Worm (Caenorhabditis elegans) whole organism, L3 larva: ENCODE results near the gene cutl-25.

ENCODE experiments used
- R02D3.7 ChIP-seq: fragments of 150-350 bp; optimal IDR thresholded peaks from 2 replicates; lab custom pipeline; 2014; ENCODE audit warnings: missing biosample characterization, missing genetic modification characterization
- ZK546.5 ChIP-seq: sonication (generic microtip); optimal IDR thresholded peaks from 2 replicates; lab custom pipeline; 2017; ENCODE audit warnings: missing biosample characterization, missing genetic modification characterization
- aly-2 ChIP-seq: fragments of 150-350 bp; optimal IDR thresholded peaks from 2 replicates; lab custom pipeline; 2014; ENCODE audit warnings: missing biosample characterization, missing genetic modification characterization
- ama-1 ChIP-seq: fragments of 150-350 bp; optimal IDR thresholded peaks from 2 replicates; lab custom pipeline; 2018
- ceh-16 ChIP-seq: sonication (generic microtip); optimal IDR thresholded peaks from 2 replicates; lab custom pipeline; 2017; ENCODE audit warnings: missing biosample characterization, missing genetic modification characterization
- ceh-28 ChIP-seq: fragments of 150-350 bp; optimal IDR thresholded peaks from 2 replicates; lab custom pipeline; 2014; ENCODE audit warnings: missing biosample characterization, missing genetic modification reagents, missing genetic modification characterization
- elt-1 ChIP-seq: fragments of 150-350 bp; optimal IDR thresholded peaks from 2 replicates; lab custom pipeline; 2014; ENCODE audit warnings: missing biosample characterization, missing genetic modification characterization
- elt-2 ChIP-seq: sonication (generic microtip); optimal IDR thresholded peaks from 2 replicates; lab custom pipeline; 2016; ENCODE audit warnings: missing genetic modification reagents, mild to moderate bottlenecking, missing genetic modification characterization, missing compliant biosample characterization
- elt-3 ChIP-seq, 3 experiments: fragments of 150-350 bp in 1 of 3; sonication (generic microtip) in 2 of 3; optimal IDR thresholded peaks; 2 replicates in 2 of 3; 4 replicates in 1 of 3; lab custom pipeline; 2014 to 2017; ENCODE audit warnings: missing biosample characterization in 3 of 3, missing genetic modification characterization in 3 of 3
- eor-1 ChIP-seq, 2 experiments: fragments of 150-350 bp; optimal IDR thresholded peaks; 2 replicates each; lab custom pipeline; 2014 to 2018; ENCODE audit warnings: missing biosample characterization in 2 of 2, missing genetic modification characterization in 2 of 2
- fkh-10 ChIP-seq: sonication (generic microtip); optimal IDR thresholded peaks from 2 replicates; lab custom pipeline; 2017; ENCODE audit warnings: missing biosample characterization, missing genetic modification reagents, missing genetic modification characterization
- fkh-2 ChIP-seq: fragments of 150-350 bp; optimal IDR thresholded peaks from 2 replicates; lab custom pipeline; 2014; ENCODE audit warnings: missing biosample characterization, missing genetic modification reagents, missing genetic modification characterization
- fos-1 ChIP-seq: fragments of 150-350 bp; optimal IDR thresholded peaks from 2 replicates; lab custom pipeline; 2014; ENCODE audit warnings: missing biosample characterization, missing genetic modification characterization
- hmg-11 ChIP-seq: sonication (generic microtip); optimal IDR thresholded peaks from 2 replicates; lab custom pipeline; 2016; ENCODE audit warnings: missing genetic modification characterization, missing compliant biosample characterization
- lin-39 ChIP-seq: fragments of 150-350 bp; optimal IDR thresholded peaks from 2 replicates; lab custom pipeline; 2018; ENCODE audit warnings: missing biosample characterization, missing genetic modification reagents, missing genetic modification characterization
- mml-1 ChIP-seq: fragments of 150-350 bp; sonication (generic microtip); optimal IDR thresholded peaks from 3 replicates; lab custom pipeline; 2014; ENCODE audit warnings: missing biosample characterization, missing genetic modification characterization
- nfya-1 ChIP-seq: sonication (generic microtip); optimal IDR thresholded peaks from 2 replicates; lab custom pipeline; 2017; ENCODE audit warnings: missing genetic modification characterization, mild to moderate bottlenecking, missing compliant biosample characterization, antibody characterized with exemption, moderate library complexity; ENCODE audit not compliant: insufficient read depth
- nhr-12 ChIP-seq: fragments of 150-350 bp; optimal IDR thresholded peaks from 2 replicates; lab custom pipeline; 2014; ENCODE audit warnings: missing biosample characterization, missing genetic modification characterization
- nhr-23 ChIP-seq: fragments of 150-350 bp; optimal IDR thresholded peaks from 2 replicates; lab custom pipeline; 2014; ENCODE audit warnings: missing biosample characterization, missing genetic modification reagents, missing genetic modification characterization
- nhr-237 ChIP-seq: fragments of 150-350 bp; optimal IDR thresholded peaks from 2 replicates; lab custom pipeline; 2014; ENCODE audit warnings: missing biosample characterization, missing genetic modification characterization
- nhr-25 ChIP-seq: sonication (generic microtip); optimal IDR thresholded peaks from 2 replicates; lab custom pipeline; 2017; ENCODE audit warnings: missing biosample characterization, missing genetic modification characterization
- nhr-67 ChIP-seq: fragments of 150-350 bp; optimal IDR thresholded peaks from 2 replicates; lab custom pipeline; 2014; ENCODE audit warnings: missing biosample characterization, missing genetic modification characterization
- nhr-76 ChIP-seq: fragments of 150-350 bp; sonication (generic microtip); optimal IDR thresholded peaks from 5 replicates; lab custom pipeline; 2014; ENCODE audit warnings: missing biosample characterization, missing genetic modification characterization
- nhr-77 ChIP-seq: fragments of 150-350 bp; optimal IDR thresholded peaks from 2 replicates; lab custom pipeline; 2014; ENCODE audit warnings: missing biosample characterization, missing genetic modification characterization
- pha-4 ChIP-seq: fragments of 150-350 bp; optimal IDR thresholded peaks from 2 replicates; lab custom pipeline; 2014; ENCODE audit warnings: missing biosample characterization, missing genetic modification reagents, missing genetic modification characterization
- pqm-1 ChIP-seq: fragments of 150-350 bp; optimal IDR thresholded peaks from 2 replicates; lab custom pipeline; 2017; ENCODE audit warnings: missing biosample characterization, missing genetic modification characterization, inconsistent platforms
- snpc-4 ChIP-seq: fragments of 150-350 bp; optimal IDR thresholded peaks from 2 replicates; lab custom pipeline; 2014; ENCODE audit warnings: missing biosample characterization, missing genetic modification characterization
- tbx-2 ChIP-seq: sonication (generic microtip); optimal IDR thresholded peaks from 2 replicates; lab custom pipeline; 2016; ENCODE audit warnings: mild to moderate bottlenecking, missing genetic modification characterization, missing compliant biosample characterization
- unc-62 ChIP-seq: fragments of 150-350 bp; sonication (generic microtip); optimal IDR thresholded peaks from 4 replicates; lab custom pipeline; 2014; ENCODE audit warnings: missing biosample characterization, missing genetic modification reagents, missing genetic modification characterization
- zag-1 ChIP-seq: fragments of 150-350 bp; optimal IDR thresholded peaks from 2 replicates; lab custom pipeline; 2014; ENCODE audit warnings: missing biosample characterization, missing genetic modification characterization
- ztf-11 ChIP-seq: fragments of 150-350 bp; optimal IDR thresholded peaks from 2 replicates; lab custom pipeline; 2014; ENCODE audit warnings: missing biosample characterization, missing genetic modification characterization
- ztf-4 ChIP-seq: fragments of 150-350 bp; optimal IDR thresholded peaks from 2 replicates; lab custom pipeline; 2014; ENCODE audit warnings: missing biosample characterization, missing genetic modification characterization

Gene cutl-25

DNA sequence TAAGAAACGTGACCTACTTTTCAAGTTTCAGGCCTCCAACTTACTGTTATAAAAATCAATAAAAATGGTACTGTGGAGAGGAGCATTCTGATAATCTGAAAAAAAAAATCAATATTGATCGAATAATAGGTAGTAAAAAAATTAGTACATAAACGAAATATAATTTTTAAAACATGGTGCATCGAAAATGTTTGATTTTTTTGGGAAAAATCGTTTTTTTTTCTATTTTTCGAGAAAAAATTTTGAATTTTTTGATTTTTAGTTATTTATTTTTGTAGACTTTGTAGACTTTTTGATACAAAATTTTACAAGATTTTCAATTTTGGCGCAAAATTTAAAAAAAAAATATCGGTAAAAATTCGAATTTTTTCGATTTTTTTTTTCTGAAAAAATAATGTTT lies at the start of gene cutl-25:
Gene cutl-25 (minus strand): TSS at position 101 of the 400 bp plus-strand sequence.
- TF ChIP-seq nhr-237 (tag; lab: Kevin White, UChicago) (no peak), elt-1 (tag; lab: Kevin White, UChicago) (no peak), elt-3 (tag; optimal IDR thresholded peaks at IDR 0.05; lab: Kevin White, UChicago) (no peak), ceh-16 (tag; lab: Kevin White, UChicago) (no peak), nhr-77 (tag; lab: Kevin White, UChicago) (no peak), fos-1 (no peak), eor-1 (tag; optimal IDR thresholded peaks at IDR 0.05; lab: Kevin White, UChicago) (no peak), ztf-4 (tag; lab: Kevin White, UChicago) (no peak)

DNA sequence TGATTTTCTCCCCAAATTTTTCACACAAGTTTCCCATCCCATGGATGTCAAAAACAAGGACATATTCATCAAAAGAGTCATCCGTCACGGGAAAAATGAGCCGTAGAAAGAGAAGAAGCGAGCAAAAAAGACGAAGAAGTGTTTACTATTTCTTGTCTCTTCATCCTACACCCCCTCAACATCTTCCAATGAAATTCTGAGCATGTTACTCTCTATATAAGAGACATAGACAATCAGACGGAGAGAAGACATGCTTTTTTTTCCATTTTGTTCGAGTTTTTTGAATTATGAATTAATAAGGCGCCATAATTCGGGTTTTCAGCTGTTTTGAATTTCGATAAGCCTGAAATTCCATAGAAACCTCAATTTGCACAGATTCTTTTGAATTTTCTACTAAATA lies 49.2 kb upstream of the cutl-25 start:
- no peak for TF ChIP-seq ceh-16 (tag; lab: Kevin White, UChicago)
- TF ChIP-seq nhr-12 (tag; lab: Kevin White, UChicago): no peak
- peak; percentile 30 for TF ChIP-seq hmg-11 (tag; lab: Kevin White, UChicago)
- no peak for TF ChIP-seq ztf-4 (tag; lab: Kevin White, UChicago)
- no peak for TF ChIP-seq pha-4 (tag; lab: Kevin White, UChicago)
- no peak for TF ChIP-seq ZK546.5
- TF ChIP-seq lin-39 (tag; lab: Kevin White, UChicago): peak; percentile 46
- TF ChIP-seq eor-1 (tag; optimal IDR thresholded peaks at IDR 0.05; lab: Kevin White, UChicago): no peak
- no peak for TF ChIP-seq nhr-25
- no peak for TF ChIP-seq fkh-10 (GFP tag; lab: Kevin White, UChicago)
- TF ChIP-seq nhr-77 (tag; lab: Kevin White, UChicago): no peak
- TF ChIP-seq nhr-67 (tag; lab: Kevin White, UChicago): no peak
- peak; percentile 13 for TF ChIP-seq nfya-1 (tag; lab: Kevin White, UChicago)
- no peak for TF ChIP-seq nhr-76
- TF ChIP-seq zag-1: no peak
- TF ChIP-seq ceh-28 (tag; lab: Kevin White, UChicago): no peak
- TF ChIP-seq ama-1: no peak
- TF ChIP-seq mml-1 (tag; lab: Kevin White, UChicago): no peak
- TF ChIP-seq elt-2: no peak
- TF ChIP-seq fos-1: no peak
- TF ChIP-seq tbx-2 (tag; lab: Kevin White, UChicago): no peak
- no peak for TF ChIP-seq ztf-11 (tag; lab: Kevin White, UChicago)

DNA sequence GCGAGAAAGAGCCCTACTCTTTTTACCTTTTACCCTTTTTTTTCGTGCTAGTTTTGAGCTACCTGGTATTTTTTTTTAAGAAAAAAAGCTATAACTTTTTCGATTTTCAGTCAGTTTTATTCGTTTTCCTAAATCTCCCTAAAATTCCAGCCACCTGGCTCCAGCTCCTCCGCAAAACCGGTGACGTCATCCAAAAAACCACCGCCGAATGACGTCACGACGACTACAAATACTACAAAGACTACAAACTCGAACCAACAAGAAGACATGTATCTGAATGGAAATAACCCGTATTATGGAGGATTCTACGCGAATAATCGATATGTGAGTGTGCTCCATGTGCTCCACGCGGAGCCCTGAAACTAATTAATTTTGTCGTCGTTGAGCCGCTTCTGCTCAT lies 47.8 kb upstream of the cutl-25 start:
- TF ChIP-seq snpc-4 (tag; lab: Kevin White, UChicago): no peak
- no peak for TF ChIP-seq fkh-2 (tag; lab: Kevin White, UChicago)
- no peak for TF ChIP-seq eor-1 (tag; optimal IDR thresholded peaks at IDR 0.05; lab: Kevin White, UChicago)
- no peak for TF ChIP-seq fkh-10 (GFP tag; lab: Kevin White, UChicago)
- TF ChIP-seq ztf-11 (tag; lab: Kevin White, UChicago): no peak
- no peak for TF ChIP-seq mml-1 (tag; lab: Kevin White, UChicago)
- TF ChIP-seq ceh-16 (tag; lab: Kevin White, UChicago): no peak

DNA sequence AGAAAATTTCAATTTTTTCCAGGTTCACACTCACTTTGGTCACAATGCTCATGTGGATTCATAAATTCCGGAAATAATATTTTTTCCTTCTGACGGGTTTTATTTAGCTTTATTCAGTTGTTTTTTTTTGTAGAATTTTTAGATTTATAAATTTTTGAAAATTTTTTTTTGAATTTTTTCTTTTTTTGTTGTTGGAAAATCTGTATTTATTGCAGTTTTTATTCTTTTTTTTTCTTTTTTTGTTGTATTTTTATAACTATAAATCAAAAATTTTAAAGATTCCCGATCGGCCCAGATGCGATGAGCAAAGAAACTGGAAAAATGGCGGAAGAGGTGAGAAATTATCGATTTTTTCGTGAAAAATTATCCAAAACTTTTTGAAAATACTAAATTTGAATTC lies 44.6 kb upstream of the cutl-25 start, which contains the start of gene ccep-135:
Gene ccep-135 (plus strand): TSS at position 301 of the 400 bp plus-strand sequence.
- TF ChIP-seq hmg-11 (tag; lab: Kevin White, UChicago): no peak
- TF ChIP-seq aly-2: no peak
- no peak for TF ChIP-seq ceh-16 (tag; lab: Kevin White, UChicago)
- TF ChIP-seq unc-62 (GFP tag; lab: Kevin White, UChicago): no peak
- TF ChIP-seq elt-1 (tag; lab: Kevin White, UChicago): no peak
- TF ChIP-seq eor-1 (tag; optimal IDR thresholded peaks at IDR 0.05; lab: Kevin White, UChicago): no peak
- no peak for TF ChIP-seq ama-1
- TF ChIP-seq snpc-4 (tag; lab: Kevin White, UChicago): no peak
- TF ChIP-seq pqm-1 (tag; lab: Kevin White, UChicago): no peak
- no peak for TF ChIP-seq zag-1
- no peak for TF ChIP-seq nhr-77 (tag; lab: Kevin White, UChicago)
- no peak for TF ChIP-seq nhr-23
- no peak for TF ChIP-seq R02D3.7 (tag; lab: Kevin White, UChicago)

DNA sequence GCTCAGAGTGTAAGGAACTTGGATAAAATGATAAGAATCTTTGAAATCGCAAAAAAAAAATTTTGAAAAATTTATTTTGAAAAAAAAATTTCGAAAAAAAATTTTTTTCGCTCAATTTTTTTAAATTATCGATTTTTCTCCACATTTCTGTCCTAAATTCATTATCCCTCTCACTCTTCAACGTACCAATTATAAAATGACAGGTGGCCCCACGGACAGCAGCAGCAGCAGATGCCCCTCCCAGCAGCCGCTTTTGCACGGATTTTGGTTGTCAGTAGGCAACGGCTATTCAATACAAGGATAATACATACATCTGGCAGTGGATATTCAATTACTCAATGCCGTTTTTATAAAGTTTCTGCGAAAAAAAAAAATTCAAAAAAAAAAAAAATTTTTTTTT lies 39.5 kb upstream of the cutl-25 start, which contains the start of gene sft-1:
Gene sft-1 (plus strand): TSS at position 201 of the 400 bp plus-strand sequence.
- TF ChIP-seq nfya-1 (tag; lab: Kevin White, UChicago): peak; percentile 34
- no peak for TF ChIP-seq elt-1 (tag; lab: Kevin White, UChicago)
